Fruit fly (Drosophila melanogaster): ENCODE results near the gene mnd.

DNA sequence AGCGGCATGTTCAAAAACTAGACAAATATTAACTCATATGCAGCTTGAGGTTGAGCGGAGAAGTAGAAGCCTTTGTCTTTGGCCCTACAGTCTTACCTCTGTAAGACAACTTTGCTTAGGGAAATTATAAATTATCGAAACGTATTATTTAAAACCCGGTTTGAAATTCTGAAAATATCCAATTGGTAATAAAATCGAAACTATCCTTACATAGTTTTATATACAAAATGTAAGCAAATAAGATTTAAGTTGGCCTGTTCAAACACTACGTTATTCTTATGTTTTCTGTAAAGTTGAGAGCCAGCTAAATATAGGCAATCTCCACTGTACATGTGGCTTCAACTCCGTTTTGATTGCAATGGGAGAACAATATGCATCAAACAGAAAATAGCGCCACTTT lies 28.4 kb downstream of the mnd start:
- TF ChIP-seq CG3919 (GFP tag; optimal IDR thresholded peaks at IDR 0.05), result no peak
- no peak for TF ChIP-seq Gug (GFP tag; IDR thresholded peaks at IDR 0.05)
- TF ChIP-seq topi (GFP tag; optimal IDR thresholded peaks at IDR 0.05), result peak; percentile 3

Data from whole organism, prepupa.